Worm (Caenorhabditis elegans) whole organism, midembryonic: ENCODE measurements around the gene C08H9.15.

ENCODE experiments used
- T22C8.4 ChIP-seq: fragments of 200-800 bp; sonication (Bioruptor generic); IDR thresholded peaks from 2 replicates; pipeline ENCODE4 v1.3.6; 2022; ENCODE audit warnings: missing genetic modification characterization, missing compliant biosample characterization
- cog-1 ChIP-seq: sonication (generic microtip); optimal IDR thresholded peaks from 2 replicates; lab custom pipeline; 2016; ENCODE audit warnings: missing genetic modification characterization, missing compliant biosample characterization
- flt-1 ChIP-seq: fragments of 200-800 bp; sonication (Bioruptor generic); IDR thresholded peaks from 2 replicates; pipeline ENCODE4 v1.3.6; 2022; ENCODE audit warnings: missing genetic modification characterization, missing compliant biosample characterization
- klf-2 ChIP-seq: fragments of 200-800 bp; sonication (Bioruptor generic); conservative IDR thresholded peaks from 2 replicates; pipeline ENCODE4 v1.3.6; 2022; ENCODE audit warnings: missing genetic modification reagents, missing genetic modification characterization, missing compliant biosample characterization
- ref-1 ChIP-seq: fragments of 200-800 bp; sonication (Bioruptor generic); conservative IDR thresholded peaks from 2 replicates; pipeline ENCODE4 v1.3.6; 2022; ENCODE audit warnings: missing genetic modification reagents, missing genetic modification characterization, missing compliant biosample characterization
- ztf-23 ChIP-seq: fragments of 200-800 bp; sonication (Bioruptor generic); IDR thresholded peaks from 2 replicates; pipeline ENCODE4 v1.3.6; 2022; ENCODE audit warnings: missing genetic modification reagents, missing genetic modification characterization, missing compliant biosample characterization
- ztf-29 ChIP-seq: fragments of 200-800 bp; sonication (Bioruptor generic); IDR thresholded peaks from 2 replicates; pipeline ENCODE4 v1.3.6; 2022; ENCODE audit warnings: missing genetic modification reagents, missing genetic modification characterization, missing compliant biosample characterization

DNA sequence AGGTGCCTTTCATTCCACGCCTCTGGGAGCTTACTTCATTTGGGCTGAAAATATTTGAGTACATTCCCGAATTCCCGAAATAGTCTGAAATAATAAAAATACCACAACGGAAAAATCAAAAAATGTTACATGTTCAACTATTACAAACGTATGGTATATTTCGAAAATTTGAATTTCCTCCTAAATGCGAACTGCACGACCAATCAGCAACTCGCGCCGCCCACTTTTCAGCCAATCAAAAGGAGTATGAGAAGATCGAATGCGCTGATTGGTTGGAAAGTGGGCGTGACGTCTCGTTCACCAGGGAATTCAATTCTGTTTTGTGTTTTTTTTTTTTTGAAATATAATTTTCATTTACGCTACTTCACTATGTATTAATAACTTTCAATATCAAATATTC, 12.3 kb upstream of the C08H9.15 start, which contains the start of gene old-1:
- TF ChIP-seq klf-2 (GFP tag; lab: Robert Waterston, UW) (no peak), ztf-29 (GFP tag; lab: Robert Waterston, UW) (no peak), cog-1 (tag; lab: Kevin White, UChicago) (no peak), T22C8.4 (GFP tag; lab: Robert Waterston, UW) (no peak), ref-1 (no peak), flt-1 (GFP tag; lab: Robert Waterston, UW) (no peak), ztf-23 (GFP tag; lab: Robert Waterston, UW) (no peak)
